Worm (Caenorhabditis elegans) whole organism, early embryonic: ENCODE data around the gene his-60.

Source experiments
- B0310.2 ChIP-seq: sonication (generic microtip); optimal IDR thresholded peaks from 2 replicates; lab custom pipeline; 2016; ENCODE audit warnings: mild to moderate bottlenecking, missing genetic modification characterization, missing compliant biosample characterization
- F13C5.2 ChIP-seq: sonication (generic microtip); optimal IDR thresholded peaks from 2 replicates; lab custom pipeline; 2017; ENCODE audit warnings: mild to moderate bottlenecking, missing genetic modification characterization, inconsistent platforms, missing compliant biosample characterization
- aly-1 ChIP-seq: sonication (generic microtip); optimal IDR thresholded peaks from 2 replicates; lab custom pipeline; 2016; ENCODE audit warnings: missing genetic modification characterization, missing compliant biosample characterization
- ama-1 ChIP-seq: fragments of 150-350 bp; optimal IDR thresholded peaks from 2 replicates; lab custom pipeline; 2014
- ceh-36 ChIP-seq: sonication (generic microtip); optimal IDR thresholded peaks from 2 replicates; lab custom pipeline; 2016; ENCODE audit warnings: missing genetic modification characterization, inconsistent platforms, missing compliant biosample characterization
- flt-1 ChIP-seq: fragments of 200-800 bp; sonication (Bioruptor generic); IDR thresholded peaks from 2 replicates; pipeline ENCODE4 v1.3.6; 2022; ENCODE audit warnings: missing genetic modification characterization, missing compliant biosample characterization
- hmg-4 ChIP-seq: fragments of 200-800 bp; sonication (Bioruptor generic); optimal IDR thresholded peaks from 2 replicates; lab custom pipeline; 2018; ENCODE audit warnings: mild to moderate bottlenecking, missing genetic modification characterization, missing compliant biosample characterization
- hnd-1 ChIP-seq: sonication (generic microtip); optimal IDR thresholded peaks from 2 replicates; lab custom pipeline; 2016; ENCODE audit warnings: missing genetic modification characterization, missing compliant biosample characterization
- pes-1 ChIP-seq: fragments of 200-800 bp; sonication (Bioruptor generic); IDR thresholded peaks from 2 replicates; pipeline ENCODE4 v1.3.6; 2022; ENCODE audit warnings: missing genetic modification reagents, missing genetic modification characterization, missing compliant biosample characterization
- scrt-1 ChIP-seq: fragments of 200-800 bp; sonication (Bioruptor generic); IDR thresholded peaks from 2 replicates; pipeline ENCODE4 v1.3.6; 2022; ENCODE audit warnings: missing genetic modification characterization, missing compliant biosample characterization
- sea-1 ChIP-seq: fragments of 200-800 bp; sonication (Bioruptor generic); conservative IDR thresholded peaks from 2 replicates; pipeline ENCODE4 v1.3.6; 2022; ENCODE audit warnings: missing genetic modification characterization, missing compliant biosample characterization
- tbx-11 ChIP-seq: fragments of 200-800 bp; sonication (Bioruptor generic); IDR thresholded peaks from 2 replicates; pipeline ENCODE4 v1.3.6; 2022; ENCODE audit warnings: missing genetic modification characterization, missing compliant biosample characterization
- tbx-37 ChIP-seq: fragments of 200-800 bp; sonication (Bioruptor generic); conservative IDR thresholded peaks from 2 replicates; pipeline ENCODE4 v1.3.6; 2022; ENCODE audit warnings: missing genetic modification reagents, missing genetic modification characterization, missing compliant biosample characterization
- tra-4 ChIP-seq: sonication (generic microtip); optimal IDR thresholded peaks from 2 replicates; lab custom pipeline; 2017; ENCODE audit warnings: missing genetic modification characterization, missing compliant biosample characterization

DNA sequence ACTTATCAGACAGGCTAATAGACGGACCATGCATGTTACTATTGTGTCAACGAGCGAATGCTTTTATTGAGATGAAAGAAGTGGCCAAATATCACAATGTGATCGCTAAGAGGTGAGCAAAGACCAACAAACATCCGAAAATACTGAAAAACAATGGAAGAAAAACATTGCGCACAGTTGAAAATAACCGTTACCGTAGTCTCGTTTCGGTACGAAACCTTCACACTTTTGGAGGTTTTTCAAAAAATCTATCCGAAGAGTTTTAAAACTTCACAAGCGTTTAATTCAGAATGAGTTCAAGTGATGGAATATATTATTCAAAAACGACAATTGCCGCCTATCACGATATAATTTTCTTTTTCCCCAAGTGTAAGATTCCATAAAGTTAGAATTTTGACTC is 21.1 kb upstream of the his-60 start:
- TF ChIP-seq hnd-1 (tag; lab: Kevin White, UChicago), result no peak
- TF ChIP-seq ceh-36 (tag; lab: Kevin White, UChicago), result no peak
- no peak for TF ChIP-seq ama-1 (lab: Kevin White, UChicago)
- no peak for TF ChIP-seq scrt-1 (GFP tag; lab: Robert Waterston, UW)
- no peak for TF ChIP-seq aly-1 (tag; lab: Kevin White, UChicago)
- TF ChIP-seq tbx-37 (GFP tag; lab: Robert Waterston, UW), result no peak
- no peak for TF ChIP-seq sea-1 (GFP tag; lab: Robert Waterston, UW)
- no peak for TF ChIP-seq tra-4 (tag; lab: Kevin White, UChicago)
- no peak for TF ChIP-seq tbx-11
- TF ChIP-seq pes-1 (GFP tag; lab: Robert Waterston, UW), result no peak
- no peak for TF ChIP-seq F13C5.2 (tag; lab: Kevin White, UChicago)
- no peak for TF ChIP-seq B0310.2 (tag; lab: Kevin White, UChicago)
- no peak for TF ChIP-seq hmg-4 (GFP tag; lab: Kevin White, UChicago)
- TF ChIP-seq flt-1 (GFP tag; lab: Robert Waterston, UW), result no peak
